Fruit fly (Drosophila melanogaster) whole organism, adult: Measurements from ENCODE around the gene xmas.
A peak's percentile ranks its signal among the peaks of the same experiment; 100 is the strongest.

Source experiments
- CG11617 ChIP-seq: fragments of 200-800 bp; sonication (Bioruptor generic); optimal IDR thresholded peaks from 2 replicates; lab custom pipeline; 2017; ENCODE audit warnings: mild to moderate bottlenecking, missing biosample characterization, missing genetic modification reagents, missing genetic modification characterization
- CG12768 ChIP-seq: fragments of 200-800 bp; sonication (Bioruptor generic); optimal IDR thresholded peaks from 2 replicates; lab custom pipeline; 2017; ENCODE audit warnings: missing biosample characterization, missing genetic modification characterization, mild to moderate bottlenecking, moderate library complexity, missing genetic modification reagents
- CG14711 ChIP-seq: fragments of 200-800 bp; sonication (Bioruptor generic); optimal IDR thresholded peaks from 2 replicates; lab custom pipeline; 2018; ENCODE audit warnings: missing biosample characterization, mild to moderate bottlenecking, missing genetic modification characterization, moderate library complexity
- CG1620 ChIP-seq: fragments of 200-800 bp; sonication (Bioruptor generic); optimal IDR thresholded peaks from 2 replicates; lab custom pipeline; 2016; ENCODE audit warnings: missing biosample characterization, missing genetic modification characterization
- CG33017 ChIP-seq: fragments of 200-800 bp; sonication (Bioruptor generic); optimal IDR thresholded peaks from 2 replicates; lab custom pipeline; 2018; ENCODE audit warnings: missing biosample characterization, mild to moderate bottlenecking, missing genetic modification characterization, moderate library complexity
- CG5204 ChIP-seq: fragments of 200-800 bp; sonication (Bioruptor generic); optimal IDR thresholded peaks from 2 replicates; lab custom pipeline; 2016; ENCODE audit warnings: missing biosample characterization, missing genetic modification characterization
- CG7045 ChIP-seq: fragments of 200-800 bp; sonication (Bioruptor generic); optimal IDR thresholded peaks from 2 replicates; lab custom pipeline; 2017; ENCODE audit warnings: missing biosample characterization, mild to moderate bottlenecking, missing genetic modification characterization
- CG7101 ChIP-seq: fragments of 200-800 bp; sonication (Bioruptor generic); optimal IDR thresholded peaks from 2 replicates; lab custom pipeline; 2018; ENCODE audit warnings: missing biosample characterization, mild to moderate bottlenecking, missing genetic modification characterization, moderate library complexity
- Clk ChIP-seq: fragments of 200-800 bp; sonication (Bioruptor generic); optimal IDR thresholded peaks from 2 replicates; lab custom pipeline; 2017; ENCODE audit warnings: missing biosample characterization, missing genetic modification characterization
- Crg-1 ChIP-seq: fragments of 200-800 bp; sonication (Bioruptor generic); optimal IDR thresholded peaks from 2 replicates; lab custom pipeline; 2016; ENCODE audit warnings: missing biosample characterization, missing genetic modification characterization
- Hr96 ChIP-seq: fragments of 200-800 bp; sonication (Bioruptor generic); optimal IDR thresholded peaks from 2 replicates; lab custom pipeline; 2016; ENCODE audit warnings: missing biosample characterization, missing genetic modification characterization
- Mnt ChIP-seq: fragments of 200-800 bp; sonication (Bioruptor generic); optimal IDR thresholded peaks from 2 replicates; lab custom pipeline; 2016; ENCODE audit warnings: missing biosample characterization, mild to moderate bottlenecking, missing genetic modification characterization
- bab1 ChIP-seq: fragments of 200-800 bp; sonication (Bioruptor generic); optimal IDR thresholded peaks from 3 replicates; lab custom pipeline; 2019; ENCODE audit warnings: missing biosample characterization, mild to moderate bottlenecking, missing genetic modification characterization, moderate library complexity
- cic ChIP-seq: fragments of 200-800 bp; sonication (Bioruptor generic); optimal IDR thresholded peaks from 2 replicates; lab custom pipeline; 2017; ENCODE audit warnings: missing biosample characterization, mild to moderate bottlenecking, missing genetic modification characterization, moderate library complexity
- cnc ChIP-seq, 2 experiments: fragments of >200 bp; optimal IDR thresholded peaks; 2 replicates each; lab custom pipeline; 2017
- kay ChIP-seq: fragments of 200-800 bp; sonication (Bioruptor generic); peaks from one replicate; lab custom pipeline; 2016; ENCODE audit warnings: missing biosample characterization, missing genetic modification characterization, borderline replicate concordance
- ovo ChIP-seq: fragments of 200-800 bp; sonication (Bioruptor generic); optimal IDR thresholded peaks from 2 replicates; lab custom pipeline; 2016; ENCODE audit warnings: missing biosample characterization, missing genetic modification characterization
- pad ChIP-seq: fragments of 200-800 bp; sonication (Bioruptor generic); optimal IDR thresholded peaks from 3 replicates; lab custom pipeline; 2017; ENCODE audit warnings: missing biosample characterization, missing genetic modification characterization, mild to moderate bottlenecking, moderate library complexity, missing genetic modification reagents
- tj ChIP-seq: fragments of 200-800 bp; sonication (Bioruptor generic); optimal IDR thresholded peaks from 3 replicates; lab custom pipeline; 2017; ENCODE audit warnings: missing biosample characterization, mild to moderate bottlenecking, missing genetic modification characterization, moderate library complexity
- toe ChIP-seq: fragments of 200-800 bp; sonication (Bioruptor generic); optimal IDR thresholded peaks from 2 replicates; lab custom pipeline; 2016; ENCODE audit warnings: missing biosample characterization, missing genetic modification characterization

The xmas gene

dm6 chrX:17125017-17125821 lies 33.9 kb downstream of the xmas start:
- TF ChIP-seq CG11617 (GFP tag; lab: Kevin White, UChicago), result no peak
- no peak for TF ChIP-seq toe
- no peak for TF ChIP-seq tj (GFP tag; lab: Kevin White, UChicago)
- TF ChIP-seq CG33017 (tag; lab: Kevin White, UChicago), result no peak
- TF ChIP-seq Mnt (GFP tag; lab: Kevin White, UChicago), result no peak
- TF ChIP-seq Crg-1 (GFP tag; lab: Kevin White, UChicago), result no peak
- no peak for TF ChIP-seq CG7101 (tag; lab: Kevin White, UChicago)
- peak; percentile 39 for TF ChIP-seq bab1 (GFP tag; lab: Kevin White, UChicago)
- TF ChIP-seq cic (GFP tag; lab: Kevin White, UChicago), result no peak
- TF ChIP-seq CG14711 (tag; lab: Kevin White, UChicago), result peak; percentile 58
- no peak for TF ChIP-seq CG12768 (GFP tag; lab: Kevin White, UChicago)
- no peak for TF ChIP-seq Clk (GFP tag; lab: Kevin White, UChicago)
- no peak for TF ChIP-seq CG7045 (GFP tag; lab: Kevin White, UChicago)
- TF ChIP-seq ovo (GFP tag; lab: Kevin White, UChicago), result peak; percentile 76
- TF ChIP-seq pad, result peak; percentile 81

dm6 chrX:17123545-17124203 lies 35.4 kb downstream of the xmas start:
- TF ChIP-seq Clk (GFP tag; lab: Kevin White, UChicago) (no peak), CG11617 (GFP tag; lab: Kevin White, UChicago) (no peak), bab1 (GFP tag; lab: Kevin White, UChicago) (no peak), CG7101 (tag; lab: Kevin White, UChicago) (no peak), cnc (optimal IDR thresholded peaks at IDR 0.05; lab: Kevin White, UChicago) (no peak), Crg-1 (GFP tag; lab: Kevin White, UChicago) (no peak), ovo (GFP tag; lab: Kevin White, UChicago) (no peak), Hr96 (GFP tag; lab: Kevin White, UChicago) (no peak), toe (no peak), CG7045 (GFP tag; lab: Kevin White, UChicago) (no peak), CG1620 (GFP tag; lab: Kevin White, UChicago) (no peak), kay (GFP tag; lab: Kevin White, UChicago) (no peak), cic (GFP tag; lab: Kevin White, UChicago) (no peak), CG14711 (tag; lab: Kevin White, UChicago) (no peak), pad (no peak), CG12768 (GFP tag; lab: Kevin White, UChicago) (no peak), CG5204 (GFP tag; lab: Kevin White, UChicago) (no peak)

- no peak for TF ChIP-seq toe
- TF ChIP-seq CG1620 (GFP tag; lab: Kevin White, UChicago), result no peak
- TF ChIP-seq Mnt (GFP tag; lab: Kevin White, UChicago), result no peak
- no peak for TF ChIP-seq CG7101 (tag; lab: Kevin White, UChicago)
- no peak for TF ChIP-seq pad
- TF ChIP-seq tj (GFP tag; lab: Kevin White, UChicago), result no peak
- no peak for TF ChIP-seq cnc (optimal IDR thresholded peaks at IDR 0.05; lab: Kevin White, UChicago)
Observed at dm6 chrX:17122425-17123094, 36.5 kb downstream of the xmas start.

- TF ChIP-seq CG7101 (tag; lab: Kevin White, UChicago), result no peak
- TF ChIP-seq Mnt (GFP tag; lab: Kevin White, UChicago), result no peak
- TF ChIP-seq CG11617 (GFP tag; lab: Kevin White, UChicago), result no peak
- TF ChIP-seq CG14711 (tag; lab: Kevin White, UChicago), result peak; percentile 11
- no peak for TF ChIP-seq tj (GFP tag; lab: Kevin White, UChicago)
- no peak for TF ChIP-seq bab1 (GFP tag; lab: Kevin White, UChicago)
- TF ChIP-seq Crg-1 (GFP tag; lab: Kevin White, UChicago), result no peak
- TF ChIP-seq CG5204 (GFP tag; lab: Kevin White, UChicago), result no peak
- no peak for TF ChIP-seq Clk (GFP tag; lab: Kevin White, UChicago)
- peak; percentile 28 for TF ChIP-seq pad
- no peak for TF ChIP-seq CG7045 (GFP tag; lab: Kevin White, UChicago)
- no peak for TF ChIP-seq CG12768 (GFP tag; lab: Kevin White, UChicago)
- no peak for TF ChIP-seq CG33017 (tag; lab: Kevin White, UChicago)
- no peak for TF ChIP-seq cic (GFP tag; lab: Kevin White, UChicago)
- no peak for TF ChIP-seq cnc (optimal IDR thresholded peaks at IDR 0.05; lab: Kevin White, UChicago)
- TF ChIP-seq toe, result no peak
- no peak for TF ChIP-seq Hr96 (GFP tag; lab: Kevin White, UChicago)
Observed at dm6 chrX:17121600-17121999, 37.5 kb downstream of the xmas start.

dm6 chrX:17113324-17113723 lies 45.8 kb downstream of the xmas start:
- TF ChIP-seq pad, result no peak
- TF ChIP-seq CG11617 (GFP tag; lab: Kevin White, UChicago), result peak; percentile 62
- TF ChIP-seq CG7045 (GFP tag; lab: Kevin White, UChicago), result no peak
- peak; percentile 15 for TF ChIP-seq CG33017 (tag; lab: Kevin White, UChicago)
- TF ChIP-seq cic (GFP tag; lab: Kevin White, UChicago), result no peak
- TF ChIP-seq CG14711 (tag; lab: Kevin White, UChicago), result peak; percentile 39
- TF ChIP-seq tj (GFP tag; lab: Kevin White, UChicago), result peak; percentile 21
- peak; percentile 50 for TF ChIP-seq bab1 (GFP tag; lab: Kevin White, UChicago)
- peak; percentile 48 for TF ChIP-seq CG7101 (tag; lab: Kevin White, UChicago)
